Worm (Caenorhabditis elegans) whole organism, L2 larva: ENCODE results near the gene rap-2.

Experiments
- R02D3.7 ChIP-seq: fragments of 150-350 bp; optimal IDR thresholded peaks from 2 replicates; lab custom pipeline; 2014; ENCODE audit warnings: missing biosample characterization, missing genetic modification characterization
- ceh-16 ChIP-seq: fragments of 150-350 bp; optimal IDR thresholded peaks from 2 replicates; lab custom pipeline; 2014; ENCODE audit warnings: missing biosample characterization, missing genetic modification characterization
- lsy-2 ChIP-seq, 2 experiments: fragments of 150-350 bp in 1 of 2; sonication (generic microtip) in 1 of 2; optimal IDR thresholded peaks; 2 replicates each; lab custom pipeline; 2014 to 2017; ENCODE audit warnings: missing biosample characterization in 2 of 2, missing genetic modification characterization in 2 of 2
- nhr-21 ChIP-seq: fragments of 150-350 bp; optimal IDR thresholded peaks from 2 replicates; lab custom pipeline; 2014; ENCODE audit warnings: missing biosample characterization, missing genetic modification characterization
- nhr-237 ChIP-seq: fragments of 150-350 bp; optimal IDR thresholded peaks from 2 replicates; lab custom pipeline; 2014; ENCODE audit warnings: missing biosample characterization, missing genetic modification characterization
- nhr-77 ChIP-seq: fragments of 150-350 bp; optimal IDR thresholded peaks from 2 replicates; lab custom pipeline; 2014; ENCODE audit warnings: missing biosample characterization, missing genetic modification characterization
- skn-1 ChIP-seq: sonication (generic microtip); optimal IDR thresholded peaks from 2 replicates; lab custom pipeline; 2017; ENCODE audit warnings: missing biosample characterization, missing genetic modification characterization

ce11 chrV:15074907-15075306 lies 11.0 kb upstream of the rap-2 start:
- no peak for TF ChIP-seq nhr-77 (tag; lab: Kevin White, UChicago)
- no peak for TF ChIP-seq R02D3.7 (tag; lab: Kevin White, UChicago)
- no peak for TF ChIP-seq skn-1
- peak in 1 of 2 experiments; percentile 35 for TF ChIP-seq lsy-2 (tag; optimal IDR thresholded peaks at IDR 0.05; lab: Kevin White, UChicago)
- no peak for TF ChIP-seq nhr-21
- no peak for TF ChIP-seq ceh-16
- TF ChIP-seq nhr-237 = no peak
